Worm (Caenorhabditis elegans): ENCODE measurements around the gene lips-6.

DNA sequence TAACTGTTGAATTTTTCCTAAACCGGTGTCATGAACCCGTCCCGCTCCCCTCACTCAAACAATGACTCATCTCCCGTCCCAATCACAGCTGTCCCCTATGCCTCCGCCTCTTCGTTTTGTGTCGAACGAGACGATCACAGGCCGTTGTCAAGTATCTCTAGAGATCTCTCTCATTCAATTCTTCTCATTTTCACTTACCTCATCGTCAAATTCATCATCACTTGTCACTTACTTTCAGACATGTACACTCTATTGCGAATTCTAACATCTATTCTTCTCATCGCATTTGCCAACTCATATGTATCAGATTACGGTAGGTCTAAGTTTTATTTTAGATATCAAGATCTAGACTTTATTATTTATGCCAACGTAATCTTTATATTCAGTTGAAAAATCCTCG, 42.0 kb upstream of the lips-6 start, which contains the start of gene K08E4.3:
- TF ChIP-seq pes-1 (GFP tag; IDR thresholded peaks at IDR 0.05) (no peak), flt-1 (GFP tag; IDR thresholded peaks at IDR 0.05) (no peak), hnd-1 (tag; optimal IDR thresholded peaks at IDR 0.05) (no peak), ama-1 (optimal IDR thresholded peaks at IDR 0.05) (no peak), tbx-37 (GFP tag; conservative IDR thresholded peaks at IDR 0.05) (no peak), ceh-13 (GFP tag; optimal IDR thresholded peaks at IDR 0.05) (no peak)
